Fruit fly (Drosophila melanogaster) whole organism, wandering third instar larva: ENCODE results near the gene CG9921.

Experiments used
- Dfd ChIP-seq: fragments of >200 bp; optimal IDR thresholded peaks from 2 replicates; lab custom pipeline; 2017; ENCODE audit warnings: missing biosample characterization, missing genetic modification characterization
- Hr78 ChIP-seq: fragments of >200 bp; optimal IDR thresholded peaks from 2 replicates; lab custom pipeline; 2017; ENCODE audit warnings: missing biosample characterization, missing genetic modification characterization
- Hr83 ChIP-seq: fragments of 200-300 bp; sonication (Bioruptor generic); optimal IDR thresholded peaks from 2 replicates; lab custom pipeline; 2016; ENCODE audit warnings: missing biosample characterization, mild to moderate bottlenecking, missing genetic modification characterization, moderate library complexity; ENCODE audit not compliant: poor library complexity, severe bottlenecking
- Myc ChIP-seq: fragments of >200 bp; optimal IDR thresholded peaks from 2 replicates; lab custom pipeline; 2017
- OdsH ChIP-seq: fragments of 200-800 bp; sonication (Bioruptor generic); optimal IDR thresholded peaks from 2 replicates; lab custom pipeline; 2016; ENCODE audit warnings: missing biosample characterization, mild to moderate bottlenecking, missing genetic modification characterization
- Sp1 ChIP-seq: fragments of 200-800 bp; sonication (Bioruptor generic); optimal IDR thresholded peaks from 3 replicates; lab custom pipeline; 2019; ENCODE audit warnings: missing biosample characterization, mild to moderate bottlenecking, missing genetic modification characterization, moderate library complexity
- dsf ChIP-seq: sonication (Bioruptor generic); optimal IDR thresholded peaks from 2 replicates; lab custom pipeline; 2016; ENCODE audit warnings: missing biosample characterization, missing genetic modification characterization, borderline replicate concordance
- ey ChIP-seq: fragments of 200-800 bp; sonication (Bioruptor generic); optimal IDR thresholded peaks from 2 replicates; lab custom pipeline; 2016; ENCODE audit warnings: missing biosample characterization, missing genetic modification characterization
- fru ChIP-seq: fragments of 200-800 bp; sonication (Bioruptor generic); optimal IDR thresholded peaks from 3 replicates; lab custom pipeline; 2016; ENCODE audit warnings: missing biosample characterization, mild to moderate bottlenecking, missing genetic modification characterization
- h ChIP-seq: fragments of 200-800 bp; sonication (Bioruptor generic); optimal IDR thresholded peaks from 3 replicates; lab custom pipeline; 2016; ENCODE audit warnings: missing biosample characterization, mild to moderate bottlenecking, missing genetic modification characterization
- lola ChIP-seq: fragments of >200 bp; optimal IDR thresholded peaks from 2 replicates; lab custom pipeline; 2017; ENCODE audit warnings: missing biosample characterization, missing genetic modification characterization
- psq ChIP-seq: fragments of 200-800 bp; sonication (Bioruptor generic); optimal IDR thresholded peaks from 3 replicates; lab custom pipeline; 2017; ENCODE audit warnings: missing biosample characterization, mild to moderate bottlenecking, missing genetic modification characterization, moderate library complexity
- rgr ChIP-seq: fragments of 200-800 bp; sonication (Bioruptor generic); optimal IDR thresholded peaks from 3 replicates; lab custom pipeline; 2016; ENCODE audit warnings: missing biosample characterization, mild to moderate bottlenecking, missing genetic modification characterization
- usp ChIP-seq: fragments of >200 bp; optimal IDR thresholded peaks from 2 replicates; lab custom pipeline; 2017; ENCODE audit warnings: missing biosample characterization, missing genetic modification characterization

DNA sequence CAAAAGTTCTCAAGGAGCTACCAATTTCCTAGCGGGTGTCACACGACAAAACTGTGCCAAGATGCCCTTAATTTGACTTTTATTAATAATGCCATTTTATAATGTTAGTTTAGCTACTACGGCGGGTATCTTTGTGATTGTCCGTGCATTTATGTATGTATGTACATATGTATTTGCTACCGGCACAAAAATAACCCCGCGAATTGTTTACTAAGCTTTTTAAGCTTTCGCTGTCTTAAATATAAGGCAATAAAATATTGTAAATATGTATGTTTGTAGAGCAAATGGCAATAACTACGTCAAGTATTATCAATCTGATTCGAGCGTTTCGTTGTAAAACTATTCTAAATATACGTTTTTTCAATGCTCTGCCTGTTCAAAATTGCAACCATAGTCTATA, 24.4 kb downstream of the CG9921 start:
- TF ChIP-seq Dfd (GFP tag; lab: Kevin White, UChicago): no peak
- no peak for TF ChIP-seq usp (GFP tag; lab: Kevin White, UChicago)
- TF ChIP-seq h: no peak
- no peak for TF ChIP-seq OdsH (GFP tag; lab: Kevin White, UChicago)
- TF ChIP-seq Myc (lab: Kevin White, UChicago): no peak
- TF ChIP-seq Hr78 (GFP tag; lab: Kevin White, UChicago): no peak
- no peak for TF ChIP-seq ey (GFP tag; lab: Kevin White, UChicago)
- no peak for TF ChIP-seq Hr83 (GFP tag; lab: Kevin White, UChicago)
- TF ChIP-seq dsf (GFP tag; lab: Kevin White, UChicago): no peak
- TF ChIP-seq psq (GFP tag; lab: Kevin White, UChicago): no peak
- no peak for TF ChIP-seq rgr (GFP tag; lab: Kevin White, UChicago)
- TF ChIP-seq Sp1 (GFP tag; lab: Kevin White, UChicago): no peak
- no peak for TF ChIP-seq lola (GFP tag; lab: Kevin White, UChicago)
- TF ChIP-seq fru (GFP tag; lab: Kevin White, UChicago): no peak
